Fruit fly (Drosophila melanogaster) S2 (cell line): ENCODE data around the gene CG11581.

Source experiments
- CG8478 ChIP-seq: fragments of >200 bp; optimal IDR thresholded peaks from 2 replicates; lab custom pipeline; 2018
- CTCF ChIP-seq, 2 experiments: fragments of >200 bp; optimal IDR thresholded peaks; 2 replicates each; lab custom pipeline; 2018

dm6 chrX:14174456-14174855 is 2.3 kb upstream of the CG11581 start, which contains the start of gene CG1368:
- TF ChIP-seq CTCF (optimal IDR thresholded peaks at IDR 0.05; lab: Kevin White, UChicago): no peak
- no peak for TF ChIP-seq CG8478
